Worm (Caenorhabditis elegans) whole organism, mixed stage, embryonic: Measurements from ENCODE around the gene F58G1.7.

Experiments
- elt-3 ChIP-seq: fragments of 150-350 bp; optimal IDR thresholded peaks from 2 replicates; lab custom pipeline; 2014; ENCODE audit warnings: missing biosample characterization, missing genetic modification characterization
- flh-1 ChIP-seq: fragments of 200-800 bp; sonication (Bioruptor generic); optimal IDR thresholded peaks from 2 replicates; lab custom pipeline; 2018; ENCODE audit warnings: mild to moderate bottlenecking, missing genetic modification characterization, moderate library complexity, missing compliant biosample characterization
- lsy-2 ChIP-seq: fragments of 150-350 bp; optimal IDR thresholded peaks from 2 replicates; lab custom pipeline; 2014; ENCODE audit warnings: missing biosample characterization, missing genetic modification characterization
- nhr-28 ChIP-seq: fragments of 150-350 bp; optimal IDR thresholded peaks from 2 replicates; lab custom pipeline; 2014; ENCODE audit warnings: missing biosample characterization, missing genetic modification characterization
- nhr-76 ChIP-seq: sonication (generic microtip); optimal IDR thresholded peaks from 2 replicates; lab custom pipeline; 2017; ENCODE audit warnings: missing biosample characterization, missing genetic modification characterization
- pha-4 ChIP-seq: fragments of 150-350 bp; optimal IDR thresholded peaks from 2 replicates; lab custom pipeline; 2018; ENCODE audit warnings: missing biosample characterization, missing genetic modification reagents, missing genetic modification characterization
- unc-120 ChIP-seq: sonication (generic microtip); optimal IDR thresholded peaks from 2 replicates; lab custom pipeline; 2017; ENCODE audit warnings: missing genetic modification characterization, missing compliant biosample characterization; ENCODE audit not compliant: poor library complexity, severe bottlenecking
- unc-62 ChIP-seq: fragments of 150-350 bp; optimal IDR thresholded peaks from 2 replicates; lab custom pipeline; 2014; ENCODE audit warnings: missing biosample characterization, missing genetic modification reagents, missing genetic modification characterization

ce11 chrII:12994009-12994788 is 46.1 kb upstream of the F58G1.7 start:
- TF ChIP-seq nhr-28 (no peak), unc-120 (no peak), unc-62 (no peak), pha-4 (tag; lab: Kevin White, UChicago) (no peak), flh-1 (GFP tag; lab: Kevin White, UChicago) (no peak), lsy-2 (tag; lab: Kevin White, UChicago) (no peak), nhr-76 (tag; lab: Kevin White, UChicago) (no peak), elt-3 (tag; lab: Kevin White, UChicago) (no peak)
